Worm (Caenorhabditis elegans) whole organism, late embryonic: ENCODE results near the gene Y105C5A.8.
"Not testable (repeated sequence)": the region's sequence is repeated elsewhere in the genome, so short reads cannot be mapped to it uniquely, and the experiment has no call there.

Experiments
- C08G9.2 ChIP-seq: sonication (generic microtip); optimal IDR thresholded peaks from 2 replicates; lab custom pipeline; 2016; ENCODE audit warnings: mild to moderate bottlenecking, missing genetic modification characterization, moderate library complexity, missing compliant biosample characterization
- C38D4.7 ChIP-seq: fragments of 200-800 bp; sonication (Bioruptor generic); optimal IDR thresholded peaks from 2 replicates; lab custom pipeline; 2018; ENCODE audit warnings: mild to moderate bottlenecking, missing genetic modification characterization, moderate library complexity, missing compliant biosample characterization
- F13H6.1 ChIP-seq: sonication (generic microtip); optimal IDR thresholded peaks from 2 replicates; lab custom pipeline; 2016; ENCODE audit warnings: missing genetic modification characterization, missing compliant biosample characterization
- K09A11.1 ChIP-seq: sonication (generic microtip); optimal IDR thresholded peaks from 2 replicates; lab custom pipeline; 2017; ENCODE audit warnings: antibody characterized with exemption, mild to moderate bottlenecking, missing genetic modification characterization, missing compliant biosample characterization; ENCODE audit not compliant: insufficient read depth
- ceh-14 ChIP-seq: sonication (generic microtip); optimal IDR thresholded peaks from 2 replicates; lab custom pipeline; 2016; ENCODE audit warnings: missing genotype, missing genetic modification characterization, missing compliant biosample characterization
- ceh-18 ChIP-seq: sonication (generic microtip); optimal IDR thresholded peaks from 2 replicates; lab custom pipeline; 2016; ENCODE audit warnings: missing genetic modification characterization, missing compliant biosample characterization
- ceh-19 ChIP-seq: fragments of 200-800 bp; sonication (Bioruptor generic); optimal IDR thresholded peaks from 2 replicates; lab custom pipeline; 2018; ENCODE audit warnings: mild to moderate bottlenecking, missing genetic modification characterization, missing compliant biosample characterization
- ceh-2 ChIP-seq: sonication (generic microtip); optimal IDR thresholded peaks from 2 replicates; lab custom pipeline; 2016; ENCODE audit warnings: missing genotype, missing genetic modification characterization, missing compliant biosample characterization
- ceh-22 ChIP-seq: sonication (generic microtip); optimal IDR thresholded peaks from 2 replicates; lab custom pipeline; 2017; ENCODE audit warnings: missing biosample characterization, missing genetic modification characterization
- ceh-24 ChIP-seq: sonication (generic microtip); optimal IDR thresholded peaks from 2 replicates; lab custom pipeline; 2016; ENCODE audit warnings: mild to moderate bottlenecking, missing genetic modification characterization, missing compliant biosample characterization
- ceh-31 ChIP-seq: sonication (generic microtip); optimal IDR thresholded peaks from 2 replicates; lab custom pipeline; 2016; ENCODE audit warnings: missing genetic modification characterization, missing compliant biosample characterization
- ceh-34 ChIP-seq: sonication (generic microtip); optimal IDR thresholded peaks from 2 replicates; lab custom pipeline; 2016; ENCODE audit warnings: mild to moderate bottlenecking, missing genetic modification characterization, missing compliant biosample characterization
- ceh-45 ChIP-seq: fragments of 200-800 bp; sonication (Bioruptor generic); IDR thresholded peaks from 2 replicates; pipeline ENCODE4 v1.3.6; 2022; ENCODE audit warnings: missing genetic modification reagents, missing genetic modification characterization, missing compliant biosample characterization
- ceh-9 ChIP-seq: sonication (generic microtip); optimal IDR thresholded peaks from 2 replicates; lab custom pipeline; 2016; ENCODE audit warnings: mild to moderate bottlenecking, missing genetic modification characterization, inconsistent platforms, missing compliant biosample characterization
- che-1 ChIP-seq: sonication (generic microtip); optimal IDR thresholded peaks from 2 replicates; lab custom pipeline; 2016; ENCODE audit warnings: mild to moderate bottlenecking, missing genetic modification characterization, missing compliant biosample characterization
- dve-1 ChIP-seq: sonication (generic microtip); optimal IDR thresholded peaks from 2 replicates; lab custom pipeline; 2017; ENCODE audit warnings: antibody characterized with exemption, mild to moderate bottlenecking, missing genetic modification characterization, missing compliant biosample characterization
- elt-2 ChIP-seq: sonication (generic microtip); optimal IDR thresholded peaks from 2 replicates; lab custom pipeline; 2016; ENCODE audit warnings: missing genetic modification reagents, missing genetic modification characterization, missing compliant biosample characterization
- ets-4 ChIP-seq: sonication (generic microtip); optimal IDR thresholded peaks from 2 replicates; lab custom pipeline; 2016; ENCODE audit warnings: missing genetic modification characterization, missing compliant biosample characterization
- fax-1 ChIP-seq: sonication (generic microtip); optimal IDR thresholded peaks from 2 replicates; lab custom pipeline; 2016; ENCODE audit warnings: missing genotype, missing genetic modification characterization, missing compliant biosample characterization
- fkh-10 ChIP-seq: fragments of 150-350 bp; optimal IDR thresholded peaks from 2 replicates; lab custom pipeline; 2014; ENCODE audit warnings: missing biosample characterization, missing genetic modification reagents, missing genetic modification characterization
- fkh-6 ChIP-seq: sonication (generic microtip); optimal IDR thresholded peaks from 2 replicates; lab custom pipeline; 2016; ENCODE audit warnings: missing genetic modification characterization, missing compliant biosample characterization
- hlh-15 ChIP-seq: sonication (generic microtip); optimal IDR thresholded peaks from 2 replicates; lab custom pipeline; 2016; ENCODE audit warnings: missing genetic modification characterization, missing compliant biosample characterization
- hlh-30 ChIP-seq: sonication (generic microtip); optimal IDR thresholded peaks from 2 replicates; lab custom pipeline; 2017; ENCODE audit warnings: antibody characterized with exemption, missing genetic modification characterization, missing compliant biosample characterization; ENCODE audit not compliant: insufficient read depth
- hlh-6 ChIP-seq: sonication (generic microtip); optimal IDR thresholded peaks from 2 replicates; lab custom pipeline; 2016; ENCODE audit warnings: missing genotype, missing genetic modification characterization, missing compliant biosample characterization
- hlh-8 ChIP-seq: sonication (generic microtip); optimal IDR thresholded peaks from 2 replicates; lab custom pipeline; 2016; ENCODE audit warnings: missing genotype, missing genetic modification characterization, missing compliant biosample characterization
- lin-11 ChIP-seq: fragments of 200-800 bp; sonication (Bioruptor generic); optimal IDR thresholded peaks from 2 replicates; lab custom pipeline; 2018; ENCODE audit warnings: mild to moderate bottlenecking, missing genetic modification characterization, missing compliant biosample characterization
- madf-2 ChIP-seq: sonication (generic microtip); optimal IDR thresholded peaks from 2 replicates; lab custom pipeline; 2017; ENCODE audit warnings: missing genetic modification characterization, missing compliant biosample characterization
- nfya-1 ChIP-seq: sonication (generic microtip); optimal IDR thresholded peaks from 2 replicates; lab custom pipeline; 2017; ENCODE audit warnings: missing genetic modification characterization, mild to moderate bottlenecking, missing compliant biosample characterization, antibody characterized with exemption, moderate library complexity
- nhr-11 ChIP-seq: fragments of 150-350 bp; optimal IDR thresholded peaks from 2 replicates; lab custom pipeline; 2014; ENCODE audit warnings: missing biosample characterization, missing genetic modification characterization
- nhr-232 ChIP-seq: sonication (generic microtip); optimal IDR thresholded peaks from 2 replicates; lab custom pipeline; 2016; ENCODE audit warnings: missing genetic modification characterization, missing compliant biosample characterization
- npax-4 ChIP-seq: sonication (generic microtip); optimal IDR thresholded peaks from 2 replicates; lab custom pipeline; 2016; ENCODE audit warnings: missing genetic modification characterization, missing compliant biosample characterization
- pag-3 ChIP-seq: sonication (generic microtip); optimal IDR thresholded peaks from 2 replicates; lab custom pipeline; 2016; ENCODE audit warnings: missing compliant biosample characterization, missing genetic modification characterization, borderline replicate concordance
- pat-9 ChIP-seq: fragments of 200-800 bp; sonication (Bioruptor generic); optimal IDR thresholded peaks from 2 replicates; lab custom pipeline; 2018; ENCODE audit warnings: mild to moderate bottlenecking, missing genetic modification characterization, moderate library complexity, missing compliant biosample characterization
- pax-1 ChIP-seq: fragments of 150-350 bp; optimal IDR thresholded peaks from 2 replicates; lab custom pipeline; 2014; ENCODE audit warnings: missing biosample characterization, missing genetic modification characterization
- pha-2 ChIP-seq: sonication (generic microtip); optimal IDR thresholded peaks from 2 replicates; lab custom pipeline; 2017; ENCODE audit warnings: mild to moderate bottlenecking, missing genetic modification characterization, missing compliant biosample characterization
- pqm-1 ChIP-seq: sonication (generic microtip); optimal IDR thresholded peaks from 2 replicates; lab custom pipeline; 2016; ENCODE audit warnings: missing genetic modification characterization, missing compliant biosample characterization
- rnt-1 ChIP-seq: sonication (generic microtip); optimal IDR thresholded peaks from 2 replicates; lab custom pipeline; 2016; ENCODE audit warnings: missing genetic modification characterization, missing compliant biosample characterization
- sox-2 ChIP-seq: fragments of 200-800 bp; sonication (Bioruptor generic); IDR thresholded peaks from 2 replicates; pipeline ENCODE4 v1.3.6; 2022; ENCODE audit warnings: missing genetic modification reagents, missing genetic modification characterization, missing compliant biosample characterization
- syd-9 ChIP-seq: sonication (generic microtip); optimal IDR thresholded peaks from 2 replicates; lab custom pipeline; 2016; ENCODE audit warnings: mild to moderate bottlenecking, missing genetic modification characterization, moderate library complexity, missing compliant biosample characterization
- tbx-2 ChIP-seq: sonication (generic microtip); optimal IDR thresholded peaks from 2 replicates; lab custom pipeline; 2016; ENCODE audit warnings: missing genetic modification characterization, missing compliant biosample characterization
- tbx-7 ChIP-seq: sonication (generic microtip); optimal IDR thresholded peaks from 2 replicates; lab custom pipeline; 2016; ENCODE audit warnings: missing genotype, missing genetic modification characterization, missing compliant biosample characterization
- ttx-3 ChIP-seq: sonication (generic microtip); optimal IDR thresholded peaks from 2 replicates; lab custom pipeline; 2016; ENCODE audit warnings: missing genetic modification reagents, missing genetic modification characterization, missing compliant biosample characterization
- unc-42 ChIP-seq: sonication (generic microtip); optimal IDR thresholded peaks from 2 replicates; lab custom pipeline; 2016; ENCODE audit warnings: missing genotype, missing genetic modification characterization, missing compliant biosample characterization
- ztf-16 ChIP-seq: sonication (generic microtip); optimal IDR thresholded peaks from 2 replicates; lab custom pipeline; 2017; ENCODE audit warnings: missing genetic modification characterization, missing compliant biosample characterization

Gene Y105C5A.8

DNA sequence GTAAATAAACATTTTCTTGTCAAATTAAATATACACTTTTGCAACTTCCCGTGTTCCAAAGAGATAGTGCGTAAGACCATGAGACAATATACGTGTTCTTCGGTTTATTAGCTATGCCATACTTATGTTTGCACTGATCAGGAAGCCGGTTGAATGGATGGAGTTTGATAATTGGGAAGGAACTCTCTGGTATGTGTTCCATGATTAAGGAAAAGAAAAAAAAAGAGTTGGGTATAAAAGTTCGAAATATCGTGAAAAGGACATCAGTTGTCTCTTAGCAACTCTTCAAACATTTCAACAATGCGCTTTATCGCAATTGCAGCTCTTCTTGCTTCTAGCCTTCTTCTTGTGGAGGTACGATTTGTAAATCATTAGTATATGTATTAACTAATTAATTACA, 38.1 kb downstream of the Y105C5A.8 start, which contains the start of gene pqn-76:
pqn-76 (plus strand) TSS at position 301 of the 400 bp plus-strand sequence.
- TF ChIP-seq hlh-30, unc-42, ttx-3 (tag; lab: Kevin White, UChicago): not testable (repeated sequence)

DNA sequence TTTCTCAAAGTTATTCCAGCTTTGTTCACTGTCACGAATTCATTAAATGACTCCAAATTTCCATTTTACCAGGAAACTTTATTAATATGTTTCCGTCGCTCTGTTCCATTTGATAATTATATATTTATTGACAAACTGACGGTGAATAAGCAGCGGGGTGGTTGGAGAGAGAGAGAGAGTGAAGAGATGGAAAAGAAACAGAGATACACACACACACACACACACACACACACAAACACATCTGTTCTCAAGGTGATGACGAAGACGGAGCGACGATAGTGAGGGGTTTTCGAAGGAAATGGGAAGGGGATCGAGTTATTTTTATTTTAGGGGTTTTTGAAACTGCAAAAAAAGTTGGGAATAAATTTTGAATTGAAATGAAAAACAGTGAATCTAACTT, 43.0 kb downstream of the Y105C5A.8 start:
- no peak for TF ChIP-seq ets-4 (tag; lab: Kevin White, UChicago)
- TF ChIP-seq unc-42 (tag; lab: Kevin White, UChicago): peak; percentile 29
- no peak for TF ChIP-seq F13H6.1 (tag; lab: Kevin White, UChicago)
- no peak for TF ChIP-seq pag-3 (tag; lab: Kevin White, UChicago)
- TF ChIP-seq nhr-232 (tag; lab: Kevin White, UChicago): no peak
- TF ChIP-seq ceh-19 (GFP tag; lab: Kevin White, UChicago): no peak
- TF ChIP-seq ceh-31 (tag; lab: Kevin White, UChicago): peak; percentile 28
- peak; percentile 26 for TF ChIP-seq hlh-8 (tag; lab: Kevin White, UChicago)
- TF ChIP-seq ceh-9 (tag; lab: Kevin White, UChicago): no peak
- TF ChIP-seq pax-1: peak; percentile 36
- peak; percentile 21 for TF ChIP-seq tbx-2 (tag; lab: Kevin White, UChicago)
- peak; percentile 74 for TF ChIP-seq nfya-1 (tag; lab: Kevin White, UChicago)
- TF ChIP-seq elt-2 (tag; lab: Kevin White, UChicago): peak; percentile 37
- TF ChIP-seq ceh-45 (GFP tag; lab: Robert Waterston, UW): no peak
- no peak for TF ChIP-seq pha-2 (tag; lab: Kevin White, UChicago)
- TF ChIP-seq C38D4.7 (GFP tag; lab: Kevin White, UChicago): no peak
- TF ChIP-seq hlh-6 (tag; lab: Kevin White, UChicago): no peak

DNA sequence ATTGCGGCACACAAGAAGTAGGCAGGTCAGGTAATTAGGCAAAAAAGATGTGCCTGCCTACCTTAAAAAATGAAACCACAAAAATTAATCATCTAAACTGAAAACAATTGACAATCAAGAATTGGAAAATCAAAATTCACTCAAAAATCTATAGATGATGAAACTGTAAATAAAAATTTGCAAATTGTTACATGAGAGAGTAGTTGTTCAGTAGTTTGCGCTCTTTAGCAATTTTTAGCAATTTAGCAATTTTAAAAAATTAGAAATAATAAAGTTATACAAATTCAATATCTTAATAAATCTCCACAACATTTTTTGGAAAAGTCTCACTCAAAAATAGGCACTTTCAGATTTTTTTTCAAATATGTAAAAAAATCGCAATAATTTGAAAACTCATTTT, 44.8 kb downstream of the Y105C5A.8 start:
- TF ChIP-seq ceh-24 (tag; lab: Kevin White, UChicago): no peak
- TF ChIP-seq hlh-6 (tag; lab: Kevin White, UChicago): no peak
- no peak for TF ChIP-seq nhr-11 (tag; lab: Kevin White, UChicago)
- TF ChIP-seq madf-2 (tag; lab: Kevin White, UChicago): no peak
- no peak for TF ChIP-seq K09A11.1 (tag; lab: Kevin White, UChicago)
- no peak for TF ChIP-seq fax-1 (tag; lab: Kevin White, UChicago)

DNA sequence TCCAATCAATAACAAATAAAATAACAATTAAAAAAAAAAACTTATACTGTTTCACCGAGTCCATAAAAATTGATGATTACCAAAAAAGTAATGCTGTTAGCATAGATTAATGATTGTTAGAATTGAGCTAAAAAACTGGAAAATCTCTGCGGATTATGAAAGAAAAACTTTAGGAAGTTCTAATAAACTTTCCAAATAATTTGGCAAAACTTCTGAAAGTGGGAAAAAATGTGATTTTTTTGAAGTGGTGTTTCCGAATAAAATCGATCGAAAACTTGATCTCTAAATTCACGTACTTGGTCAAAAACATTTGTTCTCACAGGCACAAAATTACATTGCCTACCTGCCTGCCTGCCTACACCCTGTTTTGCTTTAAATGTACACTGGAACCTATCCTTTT, 45.2 kb downstream of the Y105C5A.8 start:
- TF ChIP-seq che-1: no peak
- TF ChIP-seq hlh-6 (tag; lab: Kevin White, UChicago): no peak

DNA sequence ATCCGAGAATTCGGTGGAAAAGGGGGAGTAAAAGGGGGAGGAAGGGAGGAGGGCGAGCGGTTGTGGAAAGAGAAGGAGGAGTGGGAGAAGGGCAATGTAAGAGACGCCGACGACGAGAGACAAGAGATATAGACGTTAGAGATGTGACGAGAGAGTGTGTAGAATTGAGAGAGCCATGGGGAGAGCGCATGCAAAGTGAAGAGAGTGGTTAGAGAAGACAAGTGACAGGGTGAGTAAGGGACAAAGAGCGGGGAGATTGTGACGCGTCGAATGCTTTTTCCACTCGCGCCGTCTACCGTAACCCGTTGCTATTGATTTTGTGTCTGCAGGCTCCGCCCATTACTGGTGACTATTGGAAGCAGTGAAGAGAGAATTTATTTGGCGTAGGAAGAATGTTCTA, 46.1 kb downstream of the Y105C5A.8 start:
- no peak for TF ChIP-seq fkh-10 (GFP tag; lab: Kevin White, UChicago)
- no peak for TF ChIP-seq hlh-15
- TF ChIP-seq npax-4 (tag; lab: Kevin White, UChicago): no peak
- TF ChIP-seq ets-4 (tag; lab: Kevin White, UChicago): peak; percentile 47
- TF ChIP-seq pqm-1 (tag; lab: Kevin White, UChicago): no peak
- no peak for TF ChIP-seq pag-3 (tag; lab: Kevin White, UChicago)
- TF ChIP-seq dve-1 (tag; lab: Kevin White, UChicago): peak; percentile 43
- peak; percentile 75 for TF ChIP-seq ceh-34 (tag; lab: Kevin White, UChicago)
- peak; percentile 41 for TF ChIP-seq rnt-1
- no peak for TF ChIP-seq lin-11 (tag; lab: Kevin White, UChicago)
- peak; percentile 34 for TF ChIP-seq ceh-14
- TF ChIP-seq fkh-6 (tag; lab: Kevin White, UChicago): peak; percentile 38
- peak; percentile 42 for TF ChIP-seq C08G9.2 (tag; lab: Kevin White, UChicago)
- peak; percentile 59; the same call in 1 of the 2 replicates for TF ChIP-seq sox-2
- no peak for TF ChIP-seq hlh-6 (tag; lab: Kevin White, UChicago)
- TF ChIP-seq ceh-31 (tag; lab: Kevin White, UChicago): peak; percentile 87
- TF ChIP-seq ceh-24 (tag; lab: Kevin White, UChicago): no peak
- TF ChIP-seq ceh-2: no peak
- peak; percentile 10 for TF ChIP-seq tbx-7 (tag; lab: Kevin White, UChicago)
- TF ChIP-seq syd-9 (tag; lab: Kevin White, UChicago): peak; percentile 11
- TF ChIP-seq nfya-1 (tag; lab: Kevin White, UChicago): peak; percentile 100
- TF ChIP-seq ttx-3 (tag; lab: Kevin White, UChicago): no peak
- no peak for TF ChIP-seq ztf-16
- no peak for TF ChIP-seq ceh-22 (tag; lab: Kevin White, UChicago)
- TF ChIP-seq pat-9 (tag; lab: Kevin White, UChicago): no peak
- peak; percentile 73 for TF ChIP-seq ceh-18 (tag; lab: Kevin White, UChicago)
